Fruit fly (Drosophila melanogaster) whole organism, prepupa: ENCODE data around the gene Edg78E.

Source experiments
- CG10631 ChIP-seq: fragments of 200-800 bp; sonication (Bioruptor generic); optimal IDR thresholded peaks from 2 replicates; lab custom pipeline; 2016; ENCODE audit warnings: missing biosample characterization, missing genetic modification characterization
- CG10669 ChIP-seq: fragments of 200-800 bp; sonication (Bioruptor generic); optimal IDR thresholded peaks from 3 replicates; lab custom pipeline; 2018; ENCODE audit warnings: missing biosample characterization, mild to moderate bottlenecking, missing genetic modification characterization, moderate library complexity
- CG11902 ChIP-seq: fragments of 200-800 bp; sonication (Bioruptor generic); optimal IDR thresholded peaks from 3 replicates; lab custom pipeline; 2016; ENCODE audit warnings: missing biosample characterization, missing genetic modification characterization
- CG15336 ChIP-seq: fragments of 200-800 bp; sonication (Bioruptor generic); IDR thresholded peaks from 2 replicates; pipeline ENCODE4 v1.3.6; 2022; ENCODE audit warnings: missing biosample characterization, missing genetic modification characterization
- CG1621 ChIP-seq: fragments of 200-800 bp; sonication (Bioruptor generic); optimal IDR thresholded peaks from 3 replicates; lab custom pipeline; 2018; ENCODE audit warnings: missing biosample characterization, mild to moderate bottlenecking, missing genetic modification characterization
- CG16779 ChIP-seq: fragments of 200-800 bp; sonication (Bioruptor generic); optimal IDR thresholded peaks from 3 replicates; lab custom pipeline; 2017; ENCODE audit warnings: missing biosample characterization, mild to moderate bottlenecking, missing genetic modification characterization
- CG3032 ChIP-seq: fragments of 200-800 bp; optimal IDR thresholded peaks from 2 replicates; lab custom pipeline; 2019; ENCODE audit warnings: missing biosample characterization, mild to moderate bottlenecking, missing genetic modification characterization, moderate library complexity
- CG31627 ChIP-seq: fragments of 200-800 bp; sonication (Bioruptor generic); optimal IDR thresholded peaks from 3 replicates; lab custom pipeline; 2016; ENCODE audit warnings: missing biosample characterization, missing genetic modification characterization
- CG32006 ChIP-seq: fragments of 200-800 bp; sonication (Bioruptor generic); optimal IDR thresholded peaks from 3 replicates; lab custom pipeline; 2017; ENCODE audit warnings: missing biosample characterization, mild to moderate bottlenecking, missing genetic modification characterization
- CG34406 ChIP-seq: fragments of 200-800 bp; sonication (Bioruptor generic); optimal IDR thresholded peaks from 3 replicates; lab custom pipeline; 2016; ENCODE audit warnings: missing biosample characterization, missing genetic modification characterization
- CG3919 ChIP-seq: fragments of 200-800 bp; sonication (Bioruptor generic); optimal IDR thresholded peaks from 3 replicates; lab custom pipeline; 2016; ENCODE audit warnings: missing biosample characterization, missing genetic modification characterization
- CG4318 ChIP-seq: fragments of 200-800 bp; sonication (Bioruptor generic); optimal IDR thresholded peaks from 3 replicates; lab custom pipeline; 2017; ENCODE audit warnings: missing biosample characterization, mild to moderate bottlenecking, missing genetic modification characterization
- CG6163 ChIP-seq: fragments of 200-800 bp; sonication (Bioruptor generic); IDR thresholded peaks from 3 replicates; pipeline ENCODE4 v1.3.6; 2022; ENCODE audit warnings: missing biosample characterization, missing genetic modification characterization
- CG6792 ChIP-seq: fragments of 200-800 bp; sonication (Bioruptor generic); optimal IDR thresholded peaks from 3 replicates; lab custom pipeline; 2016; ENCODE audit warnings: missing biosample characterization, missing genetic modification characterization
- CG6808 ChIP-seq: fragments of 200-800 bp; sonication (Bioruptor generic); optimal IDR thresholded peaks from 3 replicates; lab custom pipeline; 2017; ENCODE audit warnings: missing biosample characterization, missing genetic modification characterization, mild to moderate bottlenecking, moderate library complexity, missing genetic modification reagents
- CG6854 ChIP-seq: fragments of 200-800 bp; sonication (Bioruptor generic); optimal IDR thresholded peaks from 2 replicates; lab custom pipeline; 2017; ENCODE audit warnings: missing biosample characterization, mild to moderate bottlenecking, missing genetic modification characterization
- CG7368 ChIP-seq: fragments of 200-800 bp; sonication (Bioruptor generic); optimal IDR thresholded peaks from 3 replicates; lab custom pipeline; 2016; ENCODE audit warnings: missing biosample characterization, missing genetic modification characterization
- CG8319 ChIP-seq: fragments of 200-800 bp; sonication (Bioruptor generic); optimal IDR thresholded peaks from 3 replicates; lab custom pipeline; 2016; ENCODE audit warnings: missing biosample characterization, missing genetic modification characterization
- CG9139 ChIP-seq: fragments of 200-800 bp; sonication (Bioruptor generic); optimal IDR thresholded peaks from 3 replicates; lab custom pipeline; 2017; ENCODE audit warnings: missing biosample characterization, mild to moderate bottlenecking, missing genetic modification characterization
- Eip75B ChIP-seq: fragments of 200-800 bp; sonication (Bioruptor generic); optimal IDR thresholded peaks from 3 replicates; lab custom pipeline; 2016; ENCODE audit warnings: missing biosample characterization, missing genetic modification characterization
- Eip78C ChIP-seq: fragments of 200-800 bp; sonication (Bioruptor generic); peaks from one replicate; lab custom pipeline; 2016; ENCODE audit warnings: missing biosample characterization, missing genetic modification characterization
- Eip93F ChIP-seq: fragments of 200-800 bp; sonication (Bioruptor generic); optimal IDR thresholded peaks from 2 replicates; lab custom pipeline; 2016; ENCODE audit warnings: missing biosample characterization, mild to moderate bottlenecking, missing genetic modification characterization
- Ets21C ChIP-seq: fragments of 200-800 bp; sonication (Bioruptor generic); optimal IDR thresholded peaks from 3 replicates; lab custom pipeline; 2016; ENCODE audit warnings: missing biosample characterization, missing genetic modification characterization
- OdsH ChIP-seq: fragments of 200-800 bp; sonication (Bioruptor generic); optimal IDR thresholded peaks from 3 replicates; lab custom pipeline; 2016; ENCODE audit warnings: missing biosample characterization, missing genetic modification characterization
- Smox ChIP-seq: fragments of 200-800 bp; sonication (Bioruptor generic); optimal IDR thresholded peaks from 3 replicates; lab custom pipeline; 2016; ENCODE audit warnings: missing biosample characterization, missing genetic modification characterization
- Sox14 ChIP-seq: fragments of 200-800 bp; sonication (Bioruptor generic); optimal IDR thresholded peaks from 3 replicates; lab custom pipeline; 2016; ENCODE audit warnings: missing biosample characterization, missing genetic modification characterization
- Sox15 ChIP-seq: fragments of 200-800 bp; sonication (Bioruptor generic); optimal IDR thresholded peaks from 3 replicates; lab custom pipeline; 2016; ENCODE audit warnings: missing biosample characterization, missing genetic modification characterization
- achi ChIP-seq: fragments of 200-800 bp; sonication (Bioruptor generic); optimal IDR thresholded peaks from 3 replicates; lab custom pipeline; 2016; ENCODE audit warnings: missing biosample characterization, missing genetic modification characterization
- acj6 ChIP-seq: fragments of 200-800 bp; sonication (Bioruptor generic); optimal IDR thresholded peaks from 3 replicates; lab custom pipeline; 2016; ENCODE audit warnings: missing biosample characterization, missing genetic modification characterization
- dsx ChIP-seq: fragments of 200-800 bp; optimal IDR thresholded peaks from 3 replicates; lab custom pipeline; 2019; ENCODE audit warnings: missing biosample characterization, mild to moderate bottlenecking, missing genetic modification characterization, moderate library complexity; ENCODE audit not compliant: poor library complexity, severe bottlenecking
- eg ChIP-seq: fragments of 200-800 bp; sonication (Bioruptor generic); IDR thresholded peaks from 3 replicates; pipeline ENCODE4 v1.3.6; 2022; ENCODE audit warnings: missing biosample characterization, missing genetic modification characterization
- fd59A ChIP-seq: fragments of 200-800 bp; sonication (Bioruptor generic); optimal IDR thresholded peaks from 2 replicates; lab custom pipeline; 2017; ENCODE audit warnings: missing biosample characterization, mild to moderate bottlenecking, missing genetic modification characterization, missing genetic modification reagents
- fd85E ChIP-seq: fragments of 200-800 bp; sonication (Bioruptor generic); optimal IDR thresholded peaks from 3 replicates; lab custom pipeline; 2016; ENCODE audit warnings: missing biosample characterization, missing genetic modification characterization
- fkh ChIP-seq: fragments of 200-800 bp; sonication (Bioruptor generic); optimal IDR thresholded peaks from 3 replicates; lab custom pipeline; 2017; ENCODE audit warnings: missing biosample characterization, mild to moderate bottlenecking, missing genetic modification characterization, moderate library complexity
- lz ChIP-seq: fragments of 200-800 bp; sonication (Bioruptor generic); optimal IDR thresholded peaks from 3 replicates; lab custom pipeline; 2016; ENCODE audit warnings: missing biosample characterization, missing genetic modification characterization
- pdm3 ChIP-seq: fragments of 200-800 bp; sonication (Bioruptor generic); optimal IDR thresholded peaks from 3 replicates; lab custom pipeline; 2016; ENCODE audit warnings: missing biosample characterization, missing genetic modification characterization
- salr ChIP-seq, 2 experiments: fragments of 200-800 bp; sonication (Bioruptor generic); optimal IDR thresholded peaks; 3 replicates each; lab custom pipeline; 2016 to 2018; ENCODE audit warnings: missing biosample characterization in 2 of 2, missing genetic modification characterization in 2 of 2, mild to moderate bottlenecking in 1 of 2
- ss ChIP-seq, 2 experiments: fragments of 200-800 bp; sonication (Bioruptor generic); optimal IDR thresholded peaks; 2 replicates in 1 of 2; 3 replicates in 1 of 2; lab custom pipeline; 2017 to 2018; ENCODE audit warnings: mild to moderate bottlenecking in 2 of 2, missing biosample characterization in 2 of 2, missing genetic modification characterization in 2 of 2, moderate library complexity in 1 of 2
- topi ChIP-seq: fragments of 200-800 bp; sonication (Bioruptor generic); optimal IDR thresholded peaks from 3 replicates; lab custom pipeline; 2016; ENCODE audit warnings: missing biosample characterization, missing genetic modification characterization
- vri ChIP-seq: fragments of 200-800 bp; sonication (Bioruptor generic); optimal IDR thresholded peaks from 3 replicates; lab custom pipeline; 2016; ENCODE audit warnings: missing biosample characterization, mild to moderate bottlenecking, missing genetic modification characterization

The Edg78E gene

dm6 chr3L:21319313-21319907 lies 21.8 kb upstream of the Edg78E start:
- TF ChIP-seq Sox14 (GFP tag; lab: Kevin White, UChicago) (no peak), achi (GFP tag; lab: Kevin White, UChicago) (peak; percentile 47)

- no peak for TF ChIP-seq Sox14 (GFP tag; lab: Kevin White, UChicago)
- no peak for TF ChIP-seq topi (GFP tag; lab: Kevin White, UChicago)
- TF ChIP-seq CG6163 (GFP tag; lab: Robert Waterston, UW), result no peak
- TF ChIP-seq, all 60 proteins: peak for 0
Observed at dm6 chr3L:21318474-21318873, 20.9 kb upstream of the Edg78E start, which contains the start of gene Rab26. Rab26 (plus strand) TSS chr3L:21318774.

DNA sequence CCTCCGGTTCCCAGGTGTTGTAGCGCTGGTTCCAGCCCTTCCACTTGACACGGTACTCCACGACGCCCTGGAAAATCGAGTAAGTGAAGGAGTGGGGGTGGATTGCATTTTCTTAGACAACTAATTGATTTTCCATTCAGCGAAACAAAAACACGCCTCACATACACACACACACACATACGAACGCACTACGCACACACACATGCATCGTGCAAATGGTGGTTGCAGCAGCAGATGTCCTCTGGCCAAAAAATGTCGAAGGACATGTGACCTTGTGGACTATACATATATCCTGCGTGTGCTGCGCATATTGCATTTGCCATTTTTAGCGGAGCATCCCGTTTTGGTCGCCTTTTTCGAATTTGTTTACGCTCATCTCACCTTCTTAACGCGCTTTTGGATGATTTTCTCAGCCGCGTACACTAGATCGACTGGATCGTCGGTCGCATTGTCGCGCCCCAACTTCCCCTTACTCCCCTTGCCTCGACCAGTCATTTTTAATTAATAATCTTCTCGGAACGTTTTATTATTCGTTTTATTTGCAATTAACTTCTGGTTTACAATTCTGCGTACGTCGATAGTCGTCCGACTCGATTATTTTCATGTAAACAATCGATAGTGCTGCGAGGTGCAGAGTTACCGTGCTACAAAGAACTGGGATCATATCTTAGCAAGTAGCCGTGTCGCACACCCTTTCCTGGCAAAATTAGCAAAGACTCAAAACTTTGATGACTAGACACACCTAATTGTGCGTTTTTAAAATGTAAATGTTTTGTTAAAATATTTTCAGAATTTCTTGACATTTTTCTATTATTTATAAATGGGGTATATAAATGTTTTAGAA lies 20.0 kb upstream of the Edg78E start, which contains the start of gene Pc:
Gene Pc (minus strand): TSS at position 605 of the 844 bp plus-strand sequence.
- peak; percentile 13 for TF ChIP-seq CG3032 (tag; lab: Kevin White, UChicago)
- peak; percentile 24 for TF ChIP-seq fkh (GFP tag; lab: Kevin White, UChicago)
- TF ChIP-seq Sox14 (GFP tag; lab: Kevin White, UChicago), result peak; percentile 57
- peak; percentile 39 for TF ChIP-seq Eip78C (GFP tag; lab: Kevin White, UChicago)
- no peak for TF ChIP-seq achi (GFP tag; lab: Kevin White, UChicago)

DNA sequence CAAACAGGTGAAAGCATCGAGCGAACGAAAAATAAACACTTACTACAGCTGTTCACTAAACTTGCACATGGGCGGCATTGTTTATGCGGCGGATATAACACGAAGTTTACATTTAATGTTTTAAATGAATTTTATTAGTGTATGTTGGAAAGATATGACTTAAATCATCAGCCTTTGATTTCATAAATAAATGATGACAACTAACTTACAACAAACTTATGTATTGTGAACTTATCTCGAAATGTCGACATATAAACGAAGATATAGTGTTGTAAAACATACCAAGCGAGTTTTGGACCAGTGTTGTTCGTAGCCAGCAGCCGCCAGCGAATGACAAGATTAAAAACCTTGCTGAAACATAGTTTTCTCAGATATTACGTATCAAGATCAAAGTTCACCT lies 6.8 kb upstream of the Edg78E start, which contains the start of the genes CG11309 and CG7632:
Gene CG11309 (minus strand): TSS at position 259 of the 400 bp plus-strand sequence.
Gene CG7632 (plus strand): TSS at position 298 of the 400 bp plus-strand sequence.
- TF ChIP-seq CG10669 (GFP tag; lab: Kevin White, UChicago) (peak; percentile 100), CG6808 (peak; percentile 99), CG6163 (GFP tag; lab: Robert Waterston, UW) (peak; percentile 100), Eip93F (peak; percentile 98), CG6792 (peak; percentile 99), CG9139 (peak; percentile 99), CG7368 (GFP tag; lab: Kevin White, UChicago) (peak; percentile 99), CG8319 (GFP tag; lab: Kevin White, UChicago) (peak; percentile 97), CG31627 (GFP tag; lab: Kevin White, UChicago) (peak; percentile 99), CG6854 (peak; percentile 99), acj6 (GFP tag; lab: Kevin White, UChicago) (peak; percentile 99), salr (GFP tag; optimal IDR thresholded peaks at IDR 0.05; lab: Kevin White, UChicago) (peak; percentile 99), CG32006 (peak; percentile 99), Sox14 (GFP tag; lab: Kevin White, UChicago) (peak; percentile 99), fkh (GFP tag; lab: Kevin White, UChicago) (peak; percentile 97), CG1621 (peak; percentile 99), achi (GFP tag; lab: Kevin White, UChicago) (peak; percentile 99), CG16779 (tag; lab: Kevin White, UChicago) (peak; percentile 99), dsx (peak; percentile 99), vri (GFP tag; lab: Kevin White, UChicago) (peak; percentile 99), ss (GFP tag; optimal IDR thresholded peaks at IDR 0.05; lab: Kevin White, UChicago) (peak; percentile 99 to 100), CG4318 (GFP tag; lab: Kevin White, UChicago) (peak; percentile 96), CG15336 (GFP tag; lab: Robert Waterston, UW) (peak; percentile 99), pdm3 (peak; percentile 99), Eip78C (GFP tag; lab: Kevin White, UChicago) (peak; percentile 100), CG3919 (GFP tag; lab: Kevin White, UChicago) (peak; percentile 100), eg (peak; percentile 99), lz (GFP tag; lab: Kevin White, UChicago) (peak; percentile 99), CG10631 (GFP tag; lab: Kevin White, UChicago) (peak; percentile 99), Eip75B (GFP tag; lab: Kevin White, UChicago) (peak; percentile 100), Sox15 (GFP tag; lab: Kevin White, UChicago) (peak; percentile 97), CG11902 (GFP tag; lab: Kevin White, UChicago) (peak; percentile 95), topi (GFP tag; lab: Kevin White, UChicago) (peak; percentile 99), CG34406 (peak; percentile 100), Ets21C (peak; percentile 98), OdsH (GFP tag; lab: Kevin White, UChicago) (peak; percentile 99), fd59A (GFP tag; lab: Kevin White, UChicago) (peak; percentile 99), Smox (GFP tag; lab: Kevin White, UChicago) (peak; percentile 99), fd85E (peak; percentile 97)
